Worm (Caenorhabditis elegans): Measurements from ENCODE around the gene K08D8.6.
"Not testable (repeated sequence)": the region's sequence is repeated elsewhere in the genome, so short reads cannot be mapped to it uniquely, and the experiment has no call there.

ce11 chrIV:12875260-12875659 is 15.0 kb downstream of the K08D8.6 start, which contains the start of gene ZK896.1:
- TF ChIP-seq ama-1 (optimal IDR thresholded peaks at IDR 0.05); unc-86 (tag; optimal IDR thresholded peaks at IDR 0.05); ceh-48 (tag; optimal IDR thresholded peaks at IDR 0.05); dmd-4 (tag; optimal IDR thresholded peaks at IDR 0.05; ENCODE audit: borderline replicate concordance); gmeb-2 (tag; optimal IDR thresholded peaks at IDR 0.05); elt-2 (tag; optimal IDR thresholded peaks at IDR 0.05); pha-4 (tag; optimal IDR thresholded peaks at IDR 0.05); ceh-24 (tag; optimal IDR thresholded peaks at IDR 0.05); ceh-19 (GFP tag; optimal IDR thresholded peaks at IDR 0.05); che-1 (tag; optimal IDR thresholded peaks at IDR 0.05); fkh-10 (GFP tag; optimal IDR thresholded peaks at IDR 0.05); npax-4 (tag; optimal IDR thresholded peaks at IDR 0.05): not testable (repeated sequence)

All from whole organism, late embryonic.